Fruit fly (Drosophila melanogaster): ENCODE results near the gene Mgat2.

Gene Mgat2

DNA sequence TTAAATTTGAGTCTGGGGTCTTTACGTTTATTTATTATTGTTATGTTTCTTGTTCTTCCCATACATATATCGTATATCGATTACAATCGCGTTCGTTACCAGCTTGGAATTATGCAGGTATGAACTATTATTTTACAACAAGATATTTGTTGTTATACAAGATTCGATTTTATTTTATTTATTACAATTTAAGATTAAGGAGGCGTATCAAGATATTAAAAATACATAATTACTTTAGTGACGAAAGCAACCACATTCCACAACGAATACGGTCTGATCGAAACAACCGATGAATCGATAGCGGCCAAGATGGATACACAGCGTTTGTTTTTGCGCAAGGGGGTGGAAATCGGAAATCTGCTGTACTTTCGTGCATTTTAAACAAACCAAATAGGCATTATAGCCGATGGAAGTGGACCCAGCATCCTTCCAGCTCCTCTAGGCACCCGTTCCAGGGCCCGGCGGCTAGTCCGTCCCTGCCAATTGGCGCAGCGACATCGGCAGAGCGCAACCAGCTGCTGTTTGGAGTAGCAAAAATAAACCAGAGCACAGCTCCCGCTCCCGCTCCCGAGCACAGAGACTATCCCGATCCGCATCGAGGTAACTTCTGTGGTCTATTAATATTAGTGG is 24.3 kb downstream of the Mgat2 start, which contains the start of the genes CG15525 and CG11504 (continued):
- no peak for TF ChIP-seq CG10462 (GFP tag; optimal IDR thresholded peaks at IDR 0.05)
- TF ChIP-seq Opbp (GFP tag; IDR thresholded peaks at IDR 0.05; ENCODE audit: partially characterized antibody), result peak; percentile 76
- peak; percentile 86 for TF ChIP-seq nerfin-2 (GFP tag; IDR thresholded peaks at IDR 0.05; ENCODE audit: partially characterized antibody)
- peak; percentile 53; the same call in 1 of the 2 replicates for TF ChIP-seq ttk (GFP tag; IDR thresholded peaks at IDR 0.05)
- TF ChIP-seq HLHmδ (GFP tag; optimal IDR thresholded peaks at IDR 0.05), result no peak
- peak; percentile 52 for TF ChIP-seq CG1602 (GFP tag; optimal IDR thresholded peaks at IDR 0.05)
- TF ChIP-seq chm (GFP tag; IDR thresholded peaks at IDR 0.05), result 0 out of 2 replicates have a peak, but pooled peaks have one; percentile 34
- peak; percentile 63 for TF ChIP-seq pzg (GFP tag; optimal IDR thresholded peaks at IDR 0.05)
- TF ChIP-seq CG16815 (GFP tag; optimal IDR thresholded peaks at IDR 0.05), result no peak
- TF ChIP-seq jing (GFP tag; optimal IDR thresholded peaks at IDR 0.05), result no peak
- no peak for TF ChIP-seq gce (GFP tag; IDR thresholded peaks at IDR 0.05)
- peak; percentile 64 for TF ChIP-seq CG1603 (tag; optimal IDR thresholded peaks at IDR 0.05)
- peak; percentile 52 for TF ChIP-seq ewg (GFP tag; optimal IDR thresholded peaks at IDR 0.05)
- no peak for TF ChIP-seq Oaz (GFP tag; IDR thresholded peaks at IDR 0.05)
- no peak for TF ChIP-seq CG5180 (GFP tag; optimal IDR thresholded peaks at IDR 0.05)
- no peak for TF ChIP-seq Mes4 (GFP tag; optimal IDR thresholded peaks at IDR 0.05)
- TF ChIP-seq Hr51 (GFP tag; optimal IDR thresholded peaks at IDR 0.05), result peak in 1 of 2 experiments; percentile 23
- TF ChIP-seq Vsx1 (GFP tag; optimal IDR thresholded peaks at IDR 0.05), result no peak
- TF ChIP-seq Sox100B (GFP tag; optimal IDR thresholded peaks at IDR 0.05), result no peak
- TF ChIP-seq CG18011 (GFP tag; optimal IDR thresholded peaks at IDR 0.05), result no peak
- peak; percentile 74 for TF ChIP-seq Sry-δ (GFP tag; optimal IDR thresholded peaks at IDR 0.05)
- TF ChIP-seq CG12744 (GFP tag; optimal IDR thresholded peaks at IDR 0.05), result no peak
- no peak for TF ChIP-seq pb (GFP tag; optimal IDR thresholded peaks at IDR 0.05)
- TF ChIP-seq HLH54F (GFP tag; optimal IDR thresholded peaks at IDR 0.05), result peak; percentile 47
- no peak for TF ChIP-seq CG4707 (GFP tag; optimal IDR thresholded peaks at IDR 0.05)
- peak; percentile 50 for TF ChIP-seq CoRest (tag; optimal IDR thresholded peaks at IDR 0.05)
- TF ChIP-seq CG2199 (GFP tag; IDR thresholded peaks at IDR 0.05), result no peak
- TF ChIP-seq CG6813 (GFP tag; optimal IDR thresholded peaks at IDR 0.05), result no peak
- no peak for TF ChIP-seq exex (tag; optimal IDR thresholded peaks at IDR 0.05)
- TF ChIP-seq trem (tag; optimal IDR thresholded peaks at IDR 0.05), result peak; percentile 85
- TF ChIP-seq CG6254 (GFP tag; optimal IDR thresholded peaks at IDR 0.05), result no peak
- no peak for TF ChIP-seq CG13296 (GFP tag; optimal IDR thresholded peaks at IDR 0.05)
- no peak for TF ChIP-seq CG15073 (GFP tag; optimal IDR thresholded peaks at IDR 0.05)
- no peak for TF ChIP-seq CG4282 (GFP tag; optimal IDR thresholded peaks at IDR 0.05)
- no peak for TF ChIP-seq salm (tag; optimal IDR thresholded peaks at IDR 0.05)
- 0 out of 2 replicates have a peak, but pooled peaks have one; percentile 36 for TF ChIP-seq Rx (GFP tag; IDR thresholded peaks at IDR 0.05)
- peak; percentile 39 for TF ChIP-seq CG13424 (tag; optimal IDR thresholded peaks at IDR 0.05)
- TF ChIP-seq CG6175 (GFP tag; IDR thresholded peaks at IDR 0.05), result peak; percentile 32; the same call in 1 of the 3 replicates
- TF ChIP-seq luna (GFP tag; optimal IDR thresholded peaks at IDR 0.05), result no peak
- TF ChIP-seq Deaf1 (tag; optimal IDR thresholded peaks at IDR 0.05), result no peak
- TF ChIP-seq Atf-2 (GFP tag; optimal IDR thresholded peaks at IDR 0.05), result peak; percentile 1
- TF ChIP-seq pros (GFP tag; optimal IDR thresholded peaks at IDR 0.05), result no peak
- TF ChIP-seq slou (GFP tag; optimal IDR thresholded peaks at IDR 0.05), result no peak
- no peak for TF ChIP-seq CG11504 (tag; optimal IDR thresholded peaks at IDR 0.05)
- no peak for TF ChIP-seq Hmx (GFP tag; optimal IDR thresholded peaks at IDR 0.05)
- peak; percentile 55 for TF ChIP-seq CG12155 (GFP tag; optimal IDR thresholded peaks at IDR 0.05)
- TF ChIP-seq Optix (GFP tag; IDR thresholded peaks at IDR 0.05), result 0 out of 3 replicates have a peak, but pooled peaks have one; percentile 47
- no peak for TF ChIP-seq CG3163 (GFP tag; optimal IDR thresholded peaks at IDR 0.05)
- TF ChIP-seq pfk (GFP tag; optimal IDR thresholded peaks at IDR 0.05), result no peak

Data from whole organism, embryonic.